Worm (Caenorhabditis elegans) whole organism, L4 larva: Measurements from ENCODE around the gene ugt-17.

Experiments used
- ceh-28 ChIP-seq: fragments of 150-350 bp; optimal IDR thresholded peaks from 2 replicates; lab custom pipeline; 2014; ENCODE audit warnings: missing biosample characterization, missing genetic modification reagents, missing genetic modification characterization
- ces-1 ChIP-seq: fragments of 150-350 bp; sonication (generic microtip); optimal IDR thresholded peaks from 4 replicates; lab custom pipeline; 2014; ENCODE audit warnings: missing biosample characterization, missing genetic modification reagents, missing genetic modification characterization
- ctbp-1 ChIP-seq: fragments of 200-800 bp; sonication (Bioruptor generic); IDR thresholded peaks from 2 replicates; pipeline ENCODE4 v1.3.6; 2022; ENCODE audit warnings: missing genetic modification reagents, missing genetic modification characterization, missing compliant biosample characterization
- daf-8 ChIP-seq: fragments of 200-800 bp; sonication (Bioruptor generic); IDR thresholded peaks from 2 replicates; pipeline ENCODE4 v1.3.6; 2022; ENCODE audit warnings: missing genetic modification characterization, missing compliant biosample characterization
- mdl-1 ChIP-seq, 2 experiments: fragments of 150-350 bp in 1 of 2; sonication (generic microtip) in 1 of 2; optimal IDR thresholded peaks; 2 replicates each; lab custom pipeline; 2014 to 2017; ENCODE audit warnings: missing biosample characterization in 2 of 2, missing genetic modification characterization in 2 of 2
- mdt-29 ChIP-seq: fragments of 200-800 bp; sonication (Bioruptor generic); IDR thresholded peaks from 2 replicates; pipeline ENCODE4 v1.3.6; 2022; ENCODE audit warnings: missing genetic modification reagents, missing genetic modification characterization, missing compliant biosample characterization
- nhr-237 ChIP-seq: sonication (generic microtip); optimal IDR thresholded peaks from 2 replicates; lab custom pipeline; 2017; ENCODE audit warnings: missing biosample characterization, missing genetic modification characterization

DNA sequence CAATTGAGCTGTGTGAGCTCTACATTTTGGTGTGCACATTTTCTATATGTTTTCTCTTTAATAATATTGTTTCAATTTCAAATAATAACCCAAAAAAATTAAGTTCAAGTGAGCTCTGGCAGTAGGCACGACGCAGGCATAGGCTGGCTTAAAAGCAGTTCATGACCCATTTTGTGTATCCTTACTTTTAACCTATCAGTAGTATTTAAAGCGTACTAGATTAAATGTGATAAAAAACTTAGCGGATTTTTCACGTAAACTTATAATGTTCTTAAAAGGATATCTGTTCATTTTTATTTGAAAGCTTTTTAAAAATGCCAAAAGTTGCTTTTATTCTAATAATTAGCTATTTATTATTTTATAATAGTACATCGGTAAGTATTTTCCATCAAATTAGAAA, 18.6 kb upstream of the ugt-17 start, which contains the start of gene C08B6.6:
- TF ChIP-seq mdl-1 (tag; optimal IDR thresholded peaks at IDR 0.05; lab: Kevin White, UChicago): no peak
- no peak for TF ChIP-seq nhr-237 (tag; lab: Kevin White, UChicago)
- no peak for TF ChIP-seq mdt-29 (GFP tag; lab: Robert Waterston, UW)
- TF ChIP-seq daf-8 (GFP tag; lab: Robert Waterston, UW): no peak
- TF ChIP-seq ctbp-1 (GFP tag; lab: Robert Waterston, UW): no peak
- no peak for TF ChIP-seq ceh-28 (tag; lab: Kevin White, UChicago)
- TF ChIP-seq ces-1: no peak
